Fruit fly (Drosophila melanogaster): ENCODE results near the gene FER.

FER gene

DNA sequence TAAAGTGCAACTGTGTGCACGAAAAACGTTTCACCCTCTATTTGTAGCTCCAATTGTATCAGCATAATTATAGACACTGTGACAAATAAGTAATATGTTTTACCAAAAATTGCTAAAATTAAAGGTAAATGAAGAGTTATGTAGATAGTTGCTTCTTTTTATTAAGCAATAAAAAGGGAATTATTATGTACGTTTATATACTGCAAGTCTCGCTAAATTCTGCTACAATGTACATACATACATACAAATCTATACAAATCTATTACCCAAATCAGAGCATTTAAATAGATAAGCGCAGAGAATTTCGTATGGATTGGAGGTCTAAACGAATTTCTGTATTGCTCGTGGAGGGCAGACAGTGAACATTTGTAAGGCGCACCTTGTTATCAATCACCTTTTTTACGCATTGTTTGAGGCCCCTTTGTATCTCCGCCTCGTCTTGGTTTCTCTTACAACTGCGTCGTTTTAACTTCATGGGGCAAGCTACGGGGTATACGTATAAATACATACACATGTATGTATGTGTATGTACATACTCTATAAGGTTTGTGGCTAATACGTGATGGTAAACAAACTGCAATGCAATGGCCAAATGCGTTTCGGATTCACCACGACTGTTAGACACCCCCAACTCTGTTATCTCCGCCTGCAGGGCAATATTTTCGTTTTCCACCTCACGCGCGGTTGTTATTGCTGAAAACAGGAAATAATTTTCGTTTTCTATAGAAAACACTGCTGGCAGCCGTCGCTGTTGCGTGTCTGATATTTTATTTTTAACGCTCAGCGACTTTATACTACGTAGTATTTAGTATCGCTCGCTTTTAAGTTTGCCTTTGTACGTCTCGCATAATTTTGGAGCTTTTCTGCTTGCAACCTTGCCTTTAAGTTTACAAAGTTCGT lies 54.9 kb downstream of the FER start (continued):
- TF ChIP-seq CG11696 (GFP tag; IDR thresholded peaks at IDR 0.05) (0 out of 2 replicates have a peak, but pooled peaks have one; percentile 7), peb (GFP tag; IDR thresholded peaks at IDR 0.05) (no peak), CG30020 (tag; optimal IDR thresholded peaks at IDR 0.05) (no peak), CG6254 (GFP tag; optimal IDR thresholded peaks at IDR 0.05) (peak; percentile 63), gem (tag; optimal IDR thresholded peaks at IDR 0.05) (peak; percentile 87), kay (GFP tag; optimal IDR thresholded peaks at IDR 0.05) (peak; percentile 2), slp2 (GFP tag; optimal IDR thresholded peaks at IDR 0.05) (peak; percentile 14), Nf-YB (GFP tag; optimal IDR thresholded peaks at IDR 0.05) (peak; percentile 48), CG1233 (GFP tag; optimal IDR thresholded peaks at IDR 0.05) (peak; percentile 36), CG1603 (tag; optimal IDR thresholded peaks at IDR 0.05) (peak; percentile 65), CG11723 (GFP tag; optimal IDR thresholded peaks at IDR 0.05) (no peak), CG17361 (GFP tag; IDR thresholded peaks at IDR 0.05) (peak; percentile 80), HmgD (GFP tag; optimal IDR thresholded peaks at IDR 0.05) (peak; percentile 7), Lhr (GFP tag; optimal IDR thresholded peaks at IDR 0.05) (peak; percentile 40), crp (GFP tag; optimal IDR thresholded peaks at IDR 0.05) (no peak), HHEX (GFP tag; optimal IDR thresholded peaks at IDR 0.05) (peak; percentile 65), trh (GFP tag; optimal IDR thresholded peaks at IDR 0.05) (no peak), Atf-2 (GFP tag; optimal IDR thresholded peaks at IDR 0.05) (peak; percentile 56), grau (tag; optimal IDR thresholded peaks at IDR 0.05) (peak; percentile 77), CG18764 (GFP tag; optimal IDR thresholded peaks at IDR 0.05) (peak; percentile 14), bowl (GFP tag; IDR thresholded peaks at IDR 0.05) (no peak), Sox102F (GFP tag; optimal IDR thresholded peaks at IDR 0.05) (peak; percentile 79), vvl (GFP tag; IDR thresholded peaks at IDR 0.05) (peak; percentile 79), Stat92E (GFP tag; optimal IDR thresholded peaks at IDR 0.05) (peak in 1 of 3 experiments; percentile 11), CG4328 (GFP tag; optimal IDR thresholded peaks at IDR 0.05) (peak; percentile 5), zfh1 (GFP tag; IDR thresholded peaks at IDR 0.05) (peak; percentile 51; the same call in 1 of the 3 replicates), fru (optimal IDR thresholded peaks at IDR 0.05) (no peak), dpn (GFP tag; optimal IDR thresholded peaks at IDR 0.05) (peak; percentile 34 to 40), h (optimal IDR thresholded peaks at IDR 0.05) (no peak), CG12236 (GFP tag; optimal IDR thresholded peaks at IDR 0.05) (peak; percentile 54), CG2889 (GFP tag; IDR thresholded peaks at IDR 0.05) (no peak)

DNA sequence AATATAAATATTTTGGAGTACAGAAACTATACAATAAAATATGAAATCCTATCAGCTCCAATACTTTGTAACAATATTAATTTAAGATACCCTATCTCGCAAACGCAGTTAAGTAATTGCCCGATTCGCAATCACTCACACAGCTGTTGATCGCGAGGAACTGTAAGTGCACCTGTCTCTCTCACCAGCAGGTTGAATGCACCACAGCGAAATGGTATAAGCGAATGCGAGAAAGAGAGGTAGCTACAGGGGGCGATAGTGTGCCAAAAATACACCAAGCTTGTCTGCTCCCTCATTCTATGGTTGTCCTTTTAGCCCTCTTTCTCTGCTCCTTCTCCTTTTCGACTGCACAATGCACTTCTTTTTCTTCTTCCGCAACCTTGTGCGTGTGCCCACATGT lies 55.6 kb downstream of the FER start:
- TF ChIP-seq Med (GFP tag) = peak; percentile 28
- 0 out of 3 replicates have a peak, but pooled peaks have one; percentile 33 for TF ChIP-seq CG11093 (GFP tag; IDR thresholded peaks at IDR 0.05)
- no peak for TF ChIP-seq Mrtf (GFP tag; IDR thresholded peaks at IDR 0.05)
- no peak for TF ChIP-seq CG14050 (GFP tag; IDR thresholded peaks at IDR 0.05)
- TF ChIP-seq Rfx (GFP tag; IDR thresholded peaks at IDR 0.05) = 0 out of 2 replicates have a peak, but pooled peaks have one; percentile 9
- no peak for TF ChIP-seq nom (GFP tag; optimal IDR thresholded peaks at IDR 0.05)
- TF ChIP-seq amos (GFP tag; IDR thresholded peaks at IDR 0.05; ENCODE audit: partially characterized antibody) = no peak
- TF ChIP-seq chm (GFP tag; IDR thresholded peaks at IDR 0.05) = 0 out of 2 replicates have a peak, but pooled peaks have one; percentile 45

Data from whole organism, embryonic.